Fruit fly (Drosophila melanogaster) whole organism, pupa: ENCODE measurements around the gene lqfR.

Experiments
- CG14655 ChIP-seq: fragments of 200-800 bp; sonication (Bioruptor generic); optimal IDR thresholded peaks from 3 replicates; lab custom pipeline; 2017; ENCODE audit warnings: mild to moderate bottlenecking, missing biosample characterization, missing genetic modification reagents, missing genetic modification characterization
- CG15710 ChIP-seq: fragments of 200-800 bp; sonication (Bioruptor generic); optimal IDR thresholded peaks from 2 replicates; lab custom pipeline; 2018; ENCODE audit warnings: missing biosample characterization, mild to moderate bottlenecking, missing genetic modification characterization, moderate library complexity
- CG17806 ChIP-seq: fragments of 200-800 bp; sonication (Bioruptor generic); optimal IDR thresholded peaks from 2 replicates; lab custom pipeline; 2018; ENCODE audit warnings: missing biosample characterization, mild to moderate bottlenecking, missing genetic modification characterization, moderate library complexity
- CG34367 ChIP-seq: fragments of 200-800 bp; sonication (Bioruptor generic); optimal IDR thresholded peaks from 2 replicates; lab custom pipeline; 2018; ENCODE audit warnings: missing biosample characterization, mild to moderate bottlenecking, missing genetic modification characterization
- CG4496 ChIP-seq: fragments of 200-800 bp; sonication (Bioruptor generic); IDR thresholded peaks from 3 replicates; pipeline ENCODE4 v1.3.6; 2022; ENCODE audit warnings: missing biosample characterization, missing genetic modification characterization
- CG8301 ChIP-seq: fragments of 200-800 bp; sonication (Bioruptor generic); optimal IDR thresholded peaks from 2 replicates; lab custom pipeline; 2018; ENCODE audit warnings: missing biosample characterization, mild to moderate bottlenecking, missing genetic modification characterization
- CG9948 ChIP-seq: fragments of 200-800 bp; sonication (Bioruptor generic); optimal IDR thresholded peaks from 2 replicates; lab custom pipeline; 2018; ENCODE audit warnings: missing biosample characterization, mild to moderate bottlenecking, missing genetic modification characterization, moderate library complexity
- D1 ChIP-seq: fragments of 200-800 bp; sonication (Bioruptor generic); optimal IDR thresholded peaks from 2 replicates; lab custom pipeline; 2018; ENCODE audit warnings: missing biosample characterization, mild to moderate bottlenecking, missing genetic modification characterization, moderate library complexity
- EcR ChIP-seq: fragments of 200-800 bp; sonication (Bioruptor generic); optimal IDR thresholded peaks from 3 replicates; lab custom pipeline; 2019; ENCODE audit warnings: missing biosample characterization, missing genetic modification characterization, mild to moderate bottlenecking, moderate library complexity, missing genetic modification reagents
- Ets98B ChIP-seq: fragments of 200-800 bp; sonication (Bioruptor generic); IDR thresholded peaks from 2 replicates; pipeline ENCODE4 v1.3.6; 2022; ENCODE audit warnings: missing biosample characterization, missing genetic modification characterization
- fd96Ca ChIP-seq: fragments of 200-800 bp; sonication (Bioruptor generic); IDR thresholded peaks from 3 replicates; pipeline ENCODE4 v1.3.6; 2022; ENCODE audit warnings: missing biosample characterization, missing genetic modification characterization
- rn ChIP-seq: fragments of 200-800 bp; sonication (Bioruptor generic); IDR thresholded peaks from 2 replicates; pipeline ENCODE4 v1.3.6; 2022; ENCODE audit warnings: missing biosample characterization, missing genetic modification characterization

- no peak for TF ChIP-seq CG4496 (GFP tag; lab: Robert Waterston, UW)
- TF ChIP-seq CG9948 (tag; lab: Kevin White, UChicago) = no peak
- TF ChIP-seq CG34367 (tag; lab: Kevin White, UChicago) = no peak
- TF ChIP-seq D1 = no peak
- no peak for TF ChIP-seq fd96Ca
- no peak for TF ChIP-seq rn
- TF ChIP-seq CG15710 = no peak
- TF ChIP-seq CG8301 = no peak
- TF ChIP-seq CG17806 = no peak
- no peak for TF ChIP-seq Ets98B (GFP tag; lab: Robert Waterston, UW)
- no peak for TF ChIP-seq CG14655
- TF ChIP-seq EcR (GFP tag; lab: Kevin White, UChicago) = no peak
Observed at dm6 chr3R:22465984-22466530, 55.0 kb downstream of the lqfR start, which contains the start of gene Pebp1.
